Worm (Caenorhabditis elegans) whole organism, L2 larva: ENCODE results near the gene F28H7.3.

Source experiments
- alr-1 ChIP-seq: fragments of 150-350 bp; optimal IDR thresholded peaks from 2 replicates; lab custom pipeline; 2014; ENCODE audit warnings: missing biosample characterization, missing genetic modification characterization
- ama-1 ChIP-seq: fragments of 150-350 bp; optimal IDR thresholded peaks from 2 replicates; lab custom pipeline; 2018; ENCODE audit warnings: inconsistent platforms
- lin-39 ChIP-seq: fragments of 150-350 bp; optimal IDR thresholded peaks from 2 replicates; lab custom pipeline; 2014; ENCODE audit warnings: missing biosample characterization, missing genetic modification reagents, missing genetic modification characterization
- mdl-1 ChIP-seq, 2 experiments: fragments of 150-350 bp in 1 of 2; sonication (generic microtip) in 1 of 2; optimal IDR thresholded peaks; 2 replicates each; lab custom pipeline; 2017; ENCODE audit warnings: missing biosample characterization in 2 of 2, missing genetic modification characterization in 2 of 2
- nhr-10 ChIP-seq: sonication (generic microtip); optimal IDR thresholded peaks from 2 replicates; lab custom pipeline; 2017; ENCODE audit warnings: missing biosample characterization, missing genetic modification characterization
- nhr-23 ChIP-seq: fragments of 150-350 bp; optimal IDR thresholded peaks from 2 replicates; lab custom pipeline; 2014; ENCODE audit warnings: missing biosample characterization, missing genetic modification reagents, missing genetic modification characterization
- snpc-4 ChIP-seq: fragments of 150-350 bp; optimal IDR thresholded peaks from 2 replicates; lab custom pipeline; 2014; ENCODE audit warnings: missing biosample characterization, missing genetic modification characterization
- unc-62 ChIP-seq: fragments of 150-350 bp; optimal IDR thresholded peaks from 2 replicates; lab custom pipeline; 2014; ENCODE audit warnings: missing biosample characterization, missing genetic modification reagents, missing genetic modification characterization
- zag-1 ChIP-seq: fragments of 150-350 bp; optimal IDR thresholded peaks from 2 replicates; lab custom pipeline; 2014; ENCODE audit warnings: missing biosample characterization, missing genetic modification characterization
- ztf-4 ChIP-seq: fragments of 150-350 bp; optimal IDR thresholded peaks from 2 replicates; lab custom pipeline; 2014; ENCODE audit warnings: missing biosample characterization, missing genetic modification characterization

DNA sequence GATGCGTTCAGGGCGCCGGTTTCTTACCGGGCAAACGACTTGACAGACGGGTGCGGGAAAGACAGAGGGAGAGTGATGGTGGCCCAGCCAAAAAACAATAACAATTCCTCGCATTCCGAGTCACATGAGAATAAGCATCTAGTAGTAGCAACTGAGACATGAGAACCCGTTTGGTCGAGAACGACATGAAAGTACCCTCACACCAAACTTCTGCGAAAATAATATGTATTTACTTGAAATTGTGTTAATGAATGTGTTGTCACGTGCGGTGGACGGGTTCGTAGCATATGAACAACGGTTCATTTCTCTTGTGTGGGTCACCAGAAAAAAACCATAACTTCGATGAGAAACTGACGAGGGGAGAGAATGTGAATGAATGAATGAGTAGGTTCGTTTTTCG, 29.7 kb downstream of the F28H7.3 start:
- TF ChIP-seq zag-1 = no peak
- no peak for TF ChIP-seq alr-1 (tag; lab: Kevin White, UChicago)
- TF ChIP-seq ama-1 (lab: Kevin White, UChicago) = no peak
- no peak for TF ChIP-seq unc-62 (GFP tag; lab: Kevin White, UChicago)
- TF ChIP-seq nhr-23 (tag; lab: Kevin White, UChicago) = no peak
- TF ChIP-seq lin-39 (tag; lab: Kevin White, UChicago) = no peak
- TF ChIP-seq mdl-1 (tag; optimal IDR thresholded peaks at IDR 0.05; lab: Kevin White, UChicago) = no peak
- TF ChIP-seq nhr-10 = no peak
- no peak for TF ChIP-seq ztf-4 (tag; lab: Kevin White, UChicago)
- no peak for TF ChIP-seq snpc-4
